Worm (Caenorhabditis elegans) whole organism, L2 larva: Measurements from ENCODE around the gene nhr-207.

Experiments used
- ceh-16 ChIP-seq: fragments of 150-350 bp; optimal IDR thresholded peaks from 2 replicates; lab custom pipeline; 2014; ENCODE audit warnings: missing biosample characterization, missing genetic modification characterization
- lin-13 ChIP-seq: fragments of 150-350 bp; optimal IDR thresholded peaks from 2 replicates; lab custom pipeline; 2014; ENCODE audit warnings: missing biosample characterization, missing genetic modification reagents, missing genetic modification characterization
- nhr-77 ChIP-seq: fragments of 150-350 bp; optimal IDR thresholded peaks from 2 replicates; lab custom pipeline; 2014; ENCODE audit warnings: missing biosample characterization, missing genetic modification characterization

DNA sequence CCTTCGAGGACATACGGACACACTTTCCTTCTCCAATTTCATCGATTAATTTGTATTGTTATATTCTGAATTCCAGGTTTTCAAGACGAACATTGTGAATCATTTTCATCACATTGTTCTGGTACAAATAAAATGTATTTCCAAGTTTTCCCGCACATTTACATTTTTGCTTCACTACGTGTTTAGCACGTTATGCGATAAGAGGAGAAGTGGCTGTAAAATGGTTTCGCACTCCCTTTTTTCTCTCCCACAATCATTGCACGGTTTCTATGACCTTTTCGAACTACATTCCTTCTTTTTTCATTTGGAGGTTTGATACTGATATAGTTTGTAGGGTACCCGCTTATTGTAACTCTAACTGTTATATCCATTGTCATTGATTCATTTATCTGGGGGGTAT lies 17.8 kb downstream of the nhr-207 start:
- no peak for TF ChIP-seq ceh-16 (tag; lab: Kevin White, UChicago)
- no peak for TF ChIP-seq lin-13
- no peak for TF ChIP-seq nhr-77 (tag; lab: Kevin White, UChicago)
